Fruit fly (Drosophila melanogaster) whole organism, wandering third instar larva: Measurements from ENCODE around the gene orb2.
A peak's percentile ranks its signal among the peaks of the same experiment; 100 is the strongest.

Experiments used
- CG9705 ChIP-seq: fragments of 200-800 bp; sonication (Bioruptor generic); optimal IDR thresholded peaks from 2 replicates; lab custom pipeline; 2018; ENCODE audit warnings: missing biosample characterization, mild to moderate bottlenecking, missing genetic modification characterization
- CrebA ChIP-seq: fragments of 200-800 bp; sonication (Bioruptor generic); optimal IDR thresholded peaks from 2 replicates; lab custom pipeline; 2016; ENCODE audit warnings: missing biosample characterization, mild to moderate bottlenecking, missing genetic modification characterization, borderline replicate concordance
- Dfd ChIP-seq: fragments of >200 bp; optimal IDR thresholded peaks from 2 replicates; lab custom pipeline; 2017; ENCODE audit warnings: missing biosample characterization, missing genetic modification characterization
- GATAd ChIP-seq: sonication (Bioruptor generic); optimal IDR thresholded peaks from 2 replicates; lab custom pipeline; 2016; ENCODE audit warnings: missing biosample characterization, missing genetic modification characterization
- HLH106 ChIP-seq: fragments of 200-800 bp; optimal IDR thresholded peaks from 3 replicates; lab custom pipeline; 2019; ENCODE audit warnings: missing biosample characterization, mild to moderate bottlenecking, missing genetic modification characterization, moderate library complexity
- Hnf4 ChIP-seq: fragments of 200-800 bp; sonication (Bioruptor generic); optimal IDR thresholded peaks from 2 replicates; lab custom pipeline; 2016; ENCODE audit warnings: missing biosample characterization, mild to moderate bottlenecking, missing genetic modification characterization
- Hr78 ChIP-seq: fragments of >200 bp; optimal IDR thresholded peaks from 2 replicates; lab custom pipeline; 2017; ENCODE audit warnings: missing biosample characterization, missing genetic modification characterization
- Hr83 ChIP-seq: fragments of 200-300 bp; sonication (Bioruptor generic); optimal IDR thresholded peaks from 2 replicates; lab custom pipeline; 2016; ENCODE audit warnings: missing biosample characterization, mild to moderate bottlenecking, missing genetic modification characterization, moderate library complexity; ENCODE audit not compliant: poor library complexity, severe bottlenecking
- Jra ChIP-seq: sonication (Bioruptor generic); optimal IDR thresholded peaks from 2 replicates; lab custom pipeline; 2016; ENCODE audit warnings: missing biosample characterization, missing genetic modification characterization
- N ChIP-seq: fragments of >200 bp; optimal IDR thresholded peaks from 2 replicates; lab custom pipeline; 2018; ENCODE audit warnings: missing biosample characterization, missing external identifiers, missing genetic modification characterization
- OdsH ChIP-seq: fragments of 200-800 bp; sonication (Bioruptor generic); optimal IDR thresholded peaks from 2 replicates; lab custom pipeline; 2016; ENCODE audit warnings: missing biosample characterization, mild to moderate bottlenecking, missing genetic modification characterization
- Rel ChIP-seq, 2 experiments: fragments of 200-800 bp; sonication (Bioruptor generic) in 1 of 2; optimal IDR thresholded peaks; 2 replicates in 1 of 2; 3 replicates in 1 of 2; lab custom pipeline; 2016 to 2019; ENCODE audit warnings: mild to moderate bottlenecking in 2 of 2, missing biosample characterization in 2 of 2, missing genetic modification characterization in 2 of 2, moderate library complexity in 1 of 2
- Sp1 ChIP-seq: fragments of 200-800 bp; sonication (Bioruptor generic); optimal IDR thresholded peaks from 3 replicates; lab custom pipeline; 2019; ENCODE audit warnings: missing biosample characterization, mild to moderate bottlenecking, missing genetic modification characterization, moderate library complexity
- Vsx2 ChIP-seq: fragments of 200-300, 225-300 bp; sonication (Bioruptor generic); optimal IDR thresholded peaks from 2 replicates; lab custom pipeline; 2018; ENCODE audit warnings: missing biosample characterization, missing genetic modification characterization; ENCODE audit not compliant: partially characterized antibody
- br ChIP-seq: fragments of 200-800 bp; sonication (Bioruptor generic); optimal IDR thresholded peaks from 2 replicates; lab custom pipeline; 2016; ENCODE audit warnings: missing biosample characterization, missing genetic modification characterization
- brk ChIP-seq: fragments of 200-800 bp; sonication (Bioruptor generic); optimal IDR thresholded peaks from 2 replicates; lab custom pipeline; 2016; ENCODE audit warnings: missing biosample characterization, mild to moderate bottlenecking, missing genetic modification characterization
- dl ChIP-seq, 2 experiments: fragments of 175-275, 200-275 bp in 1 of 2; fragments of 200-275 bp in 1 of 2; sonication (Bioruptor generic); optimal IDR thresholded peaks; lab custom pipeline; 2018; ENCODE audit warnings: mild to moderate bottlenecking in 2 of 2, missing biosample characterization in 2 of 2, missing genetic modification characterization in 2 of 2, moderate library complexity in 2 of 2; ENCODE audit not compliant: partially characterized antibody in 2 of 2, insufficient read depth in 1 of 2
- dmrt93B ChIP-seq: fragments of 200-800 bp; sonication (Bioruptor generic); optimal IDR thresholded peaks from 2 replicates; lab custom pipeline; 2018; ENCODE audit warnings: missing biosample characterization, mild to moderate bottlenecking, missing genetic modification characterization
- dsf ChIP-seq: sonication (Bioruptor generic); optimal IDR thresholded peaks from 2 replicates; lab custom pipeline; 2016; ENCODE audit warnings: missing biosample characterization, missing genetic modification characterization, borderline replicate concordance
- foxo ChIP-seq, 2 experiments: fragments of 200-800 bp; sonication (Bioruptor generic); optimal IDR thresholded peaks; 2 replicates in 1 of 2; 3 replicates in 1 of 2; lab custom pipeline; 2016 to 2017; ENCODE audit warnings: missing biosample characterization in 2 of 2, missing genetic modification characterization in 2 of 2
- h ChIP-seq: fragments of 200-800 bp; sonication (Bioruptor generic); optimal IDR thresholded peaks from 3 replicates; lab custom pipeline; 2016; ENCODE audit warnings: missing biosample characterization, mild to moderate bottlenecking, missing genetic modification characterization
- jim ChIP-seq: fragments of 175-275, 200-325 bp; sonication (Bioruptor generic); optimal IDR thresholded peaks from 2 replicates; lab custom pipeline; 2016; ENCODE audit warnings: missing biosample characterization, mild to moderate bottlenecking, missing genetic modification characterization
- lola ChIP-seq: fragments of >200 bp; optimal IDR thresholded peaks from 2 replicates; lab custom pipeline; 2017; ENCODE audit warnings: missing biosample characterization, missing genetic modification characterization
- pan ChIP-seq: fragments of >200 bp; optimal IDR thresholded peaks from 2 replicates; lab custom pipeline; 2017
- psq ChIP-seq: fragments of 200-800 bp; sonication (Bioruptor generic); optimal IDR thresholded peaks from 3 replicates; lab custom pipeline; 2017; ENCODE audit warnings: missing biosample characterization, mild to moderate bottlenecking, missing genetic modification characterization, moderate library complexity
- rgr ChIP-seq: fragments of 200-800 bp; sonication (Bioruptor generic); optimal IDR thresholded peaks from 3 replicates; lab custom pipeline; 2016; ENCODE audit warnings: missing biosample characterization, mild to moderate bottlenecking, missing genetic modification characterization
- sv ChIP-seq: fragments of 200-800 bp; sonication (Bioruptor generic); optimal IDR thresholded peaks from 3 replicates; lab custom pipeline; 2016; ENCODE audit warnings: missing biosample characterization, missing genetic modification characterization
- tai ChIP-seq: sonication (Bioruptor generic); optimal IDR thresholded peaks from 2 replicates; lab custom pipeline; 2016; ENCODE audit warnings: missing biosample characterization, missing genetic modification characterization
- usp ChIP-seq: fragments of >200 bp; optimal IDR thresholded peaks from 2 replicates; lab custom pipeline; 2017; ENCODE audit warnings: missing biosample characterization, missing genetic modification characterization
- woc ChIP-seq: sonication (Bioruptor generic); optimal IDR thresholded peaks from 2 replicates; lab custom pipeline; 2016; ENCODE audit warnings: missing biosample characterization, mild to moderate bottlenecking, missing genetic modification characterization

Gene orb2

DNA sequence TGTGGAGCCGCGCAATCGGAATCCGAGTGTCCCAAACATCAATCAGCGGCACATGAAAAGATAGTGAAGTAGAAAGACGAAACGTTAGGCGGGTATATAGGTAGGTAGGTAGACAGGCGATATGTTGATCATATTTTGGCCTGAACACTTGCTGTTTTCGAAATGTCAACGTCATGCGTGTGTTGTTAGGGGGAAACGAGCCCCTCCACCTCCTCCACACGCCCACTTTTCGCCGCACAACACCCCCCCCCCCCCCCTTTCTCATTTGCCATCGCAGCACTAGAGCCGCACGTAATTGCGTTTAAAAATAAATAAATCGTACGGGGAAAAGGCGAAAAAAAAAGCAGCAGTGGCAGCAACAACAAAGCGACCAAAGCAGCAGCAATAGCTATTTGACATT, 4.4 kb downstream of the orb2 start:
- TF ChIP-seq Dfd (GFP tag; lab: Kevin White, UChicago) = peak; percentile 57
- no peak for TF ChIP-seq N (GFP tag; lab: Kevin White, UChicago)

DNA sequence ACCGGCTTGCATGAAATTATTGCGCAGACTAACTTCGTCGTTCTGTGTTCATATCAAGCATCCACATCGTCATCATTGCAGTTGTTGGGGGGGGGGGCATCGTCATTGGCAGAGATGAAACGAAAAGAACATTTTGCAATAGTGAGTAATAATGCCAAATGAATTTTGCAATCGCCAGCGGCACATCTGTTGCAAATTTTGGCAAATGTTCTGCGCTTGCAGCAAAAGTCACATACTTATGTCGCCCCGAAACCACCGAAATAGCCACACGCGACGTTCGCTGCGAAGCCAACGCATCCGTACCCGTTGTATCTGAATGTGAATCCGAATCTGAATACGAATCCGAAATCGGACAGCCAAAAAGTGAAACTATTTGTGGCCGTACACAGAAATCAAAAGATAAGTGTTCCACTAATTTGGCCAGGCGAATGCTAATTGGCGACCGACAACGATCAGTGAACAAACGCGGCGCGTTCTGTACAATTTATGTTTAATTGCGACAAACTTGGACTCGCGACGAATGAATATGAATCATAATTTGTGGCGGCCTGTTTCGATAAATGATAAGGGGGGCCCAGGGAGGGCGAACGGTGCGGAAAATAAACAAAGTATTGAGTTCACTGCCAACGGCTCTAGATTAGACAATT, 6.3 kb downstream of the orb2 start:
- TF ChIP-seq br (GFP tag; lab: Kevin White, UChicago) (no peak), Hr78 (GFP tag; lab: Kevin White, UChicago) (no peak), woc (GFP tag; lab: Kevin White, UChicago) (no peak), CrebA (no peak), dl (GFP tag; optimal IDR thresholded peaks at IDR 0.05; lab: Kevin White, UChicago; ENCODE audit: insufficient read depth in 1 of 2, partially characterized antibody in 2 of 2) (no peak)

DNA sequence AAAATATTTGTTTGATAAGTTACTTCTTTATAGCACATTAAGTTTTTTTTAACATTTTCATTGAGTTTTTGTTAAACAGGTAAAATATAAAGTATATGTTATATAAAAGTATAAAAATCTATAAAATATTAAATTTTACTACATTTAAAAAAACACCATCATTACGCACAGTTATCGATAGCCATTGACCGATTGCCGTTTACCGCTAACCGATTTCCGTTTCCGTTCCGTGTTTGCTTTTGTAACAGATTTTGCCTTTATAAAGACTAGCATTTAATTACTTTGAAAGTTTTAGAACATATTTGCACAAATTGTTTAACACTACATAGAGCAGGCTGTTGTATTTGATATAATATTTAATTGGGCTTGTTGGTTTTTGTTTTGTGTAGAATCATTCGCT, 14.6 kb downstream of the orb2 start:
- TF ChIP-seq sv (no peak), dmrt93B (no peak), dl (GFP tag; optimal IDR thresholded peaks at IDR 0.05; lab: Kevin White, UChicago; ENCODE audit: insufficient read depth in 1 of 2, partially characterized antibody in 2 of 2) (no peak), Vsx2 (no peak), Dfd (GFP tag; lab: Kevin White, UChicago) (no peak), Sp1 (GFP tag; lab: Kevin White, UChicago) (no peak), lola (GFP tag; lab: Kevin White, UChicago) (no peak), psq (no peak), woc (GFP tag; lab: Kevin White, UChicago) (no peak), foxo (GFP tag; optimal IDR thresholded peaks at IDR 0.05; lab: Kevin White, UChicago) (no peak)

DNA sequence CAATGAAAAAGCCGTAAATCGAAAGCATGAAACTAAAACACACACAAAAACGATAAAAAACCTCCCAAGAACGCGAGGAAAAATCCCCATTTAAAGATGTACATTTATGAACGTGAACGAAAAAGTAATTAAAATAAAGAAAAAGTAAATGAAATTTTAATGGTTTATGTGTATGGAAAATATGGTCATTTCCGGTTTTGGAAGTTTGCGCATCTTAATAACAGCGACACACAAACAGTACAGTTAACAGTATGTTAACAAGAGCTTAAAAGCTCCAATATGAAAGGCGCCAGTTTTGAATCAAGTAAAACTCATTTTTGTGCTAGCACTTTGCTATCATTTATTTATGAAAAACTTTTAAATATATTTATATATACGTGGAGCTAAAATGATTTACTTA, 22.3 kb downstream of the orb2 start:
- TF ChIP-seq psq (no peak), CrebA (peak; percentile 34)

DNA sequence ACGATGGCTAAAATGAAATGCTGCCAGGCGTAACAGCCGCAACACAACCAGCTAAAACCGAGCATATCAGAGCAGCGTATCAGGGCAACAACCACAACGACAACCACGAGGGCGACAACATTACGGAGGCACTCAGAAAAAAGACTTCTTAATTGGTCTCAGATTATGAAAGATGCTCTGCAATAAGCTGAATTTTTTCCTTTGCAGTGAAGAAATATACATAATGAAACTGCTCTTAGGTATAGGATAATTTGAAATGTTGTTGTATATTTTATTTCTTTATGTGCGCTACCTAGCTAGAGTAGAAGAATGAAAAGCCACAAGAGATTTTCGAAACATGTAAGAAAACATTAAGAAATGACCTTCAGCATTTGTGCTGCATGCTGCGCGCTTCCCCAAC, 24.7 kb downstream of the orb2 start:
- no peak for TF ChIP-seq jim (GFP tag; lab: Kevin White, UChicago)
- no peak for TF ChIP-seq OdsH
- no peak for TF ChIP-seq dmrt93B
- TF ChIP-seq brk = no peak
- TF ChIP-seq tai (GFP tag; lab: Kevin White, UChicago) = no peak
- TF ChIP-seq rgr (GFP tag; lab: Kevin White, UChicago) = no peak
- TF ChIP-seq usp (GFP tag; lab: Kevin White, UChicago) = no peak
- no peak for TF ChIP-seq N (GFP tag; lab: Kevin White, UChicago)
- TF ChIP-seq CG9705 = no peak
- TF ChIP-seq Hnf4 (GFP tag; lab: Kevin White, UChicago) = no peak
- TF ChIP-seq HLH106 (tag; lab: Kevin White, UChicago) = no peak
- TF ChIP-seq pan (lab: Kevin White, UChicago) = no peak
- TF ChIP-seq Jra = no peak
- no peak for TF ChIP-seq GATAd (GFP tag; lab: Kevin White, UChicago)

DNA sequence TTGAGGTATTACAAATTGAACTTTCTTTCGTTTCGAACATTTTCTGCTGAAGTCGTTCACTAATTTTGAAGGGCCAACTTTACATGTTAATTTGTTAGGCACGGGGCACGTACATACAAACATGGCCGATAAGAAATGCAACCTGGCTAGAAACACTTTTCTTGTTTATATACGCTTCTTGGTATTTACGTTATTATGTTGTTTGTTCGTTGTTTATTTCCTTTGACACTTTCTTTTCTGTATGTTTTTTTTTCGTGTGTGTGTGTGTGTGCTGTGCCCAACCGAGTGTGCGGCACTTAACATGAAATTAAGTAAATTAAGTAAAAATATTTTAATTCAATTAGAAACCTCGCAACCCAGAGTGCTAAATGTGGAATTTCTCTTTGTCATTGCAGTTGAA, 28.6 kb downstream of the orb2 start:
- TF ChIP-seq rgr (GFP tag; lab: Kevin White, UChicago) (no peak), dsf (GFP tag; lab: Kevin White, UChicago) (no peak), pan (lab: Kevin White, UChicago) (no peak), brk (no peak)

DNA sequence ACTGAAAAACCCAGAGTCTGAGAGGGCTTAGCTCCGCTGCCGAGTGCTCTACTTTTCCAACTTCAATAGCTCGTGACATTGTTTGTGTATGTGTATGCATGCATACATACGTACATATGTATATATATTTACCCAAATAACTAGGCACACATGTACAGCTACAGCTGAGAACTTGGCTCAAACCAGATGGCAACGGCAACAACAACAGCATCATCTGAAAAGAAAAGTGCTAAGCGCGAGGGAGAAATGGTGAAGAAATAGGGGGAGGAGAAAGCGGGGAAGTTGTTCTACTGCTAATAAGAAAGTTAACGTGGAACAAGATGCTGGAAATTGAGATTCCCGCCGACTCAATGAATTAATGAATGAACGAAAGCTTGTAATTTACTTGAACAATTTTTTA, 29.3 kb downstream of the orb2 start:
- TF ChIP-seq HLH106 (tag; lab: Kevin White, UChicago) = no peak
- no peak for TF ChIP-seq usp (GFP tag; lab: Kevin White, UChicago)
- TF ChIP-seq GATAd (GFP tag; lab: Kevin White, UChicago) = no peak
- TF ChIP-seq Jra = no peak
- no peak for TF ChIP-seq Rel (GFP tag; optimal IDR thresholded peaks at IDR 0.05; lab: Kevin White, UChicago)
- TF ChIP-seq Rel (tag; optimal IDR thresholded peaks at IDR 0.05; lab: Kevin White, UChicago) = no peak
- no peak for TF ChIP-seq lola (GFP tag; lab: Kevin White, UChicago)
- no peak for TF ChIP-seq h (GFP tag; lab: Kevin White, UChicago)
- TF ChIP-seq Hr78 (GFP tag; lab: Kevin White, UChicago) = no peak
- no peak for TF ChIP-seq pan (lab: Kevin White, UChicago)
- no peak for TF ChIP-seq CG9705
- no peak for TF ChIP-seq Hr83
